Worm (Caenorhabditis elegans) whole organism, L2 larva: ENCODE measurements around the gene srw-51.

Experiments used
- elt-1 ChIP-seq: fragments of 150-350 bp; optimal IDR thresholded peaks from 2 replicates; lab custom pipeline; 2014; ENCODE audit warnings: missing biosample characterization, missing genetic modification characterization
- lin-39 ChIP-seq: fragments of 150-350 bp; optimal IDR thresholded peaks from 2 replicates; lab custom pipeline; 2014; ENCODE audit warnings: missing biosample characterization, missing genetic modification reagents, missing genetic modification characterization
- lsy-2 ChIP-seq, 2 experiments: fragments of 150-350 bp in 1 of 2; sonication (generic microtip) in 1 of 2; optimal IDR thresholded peaks; 2 replicates each; lab custom pipeline; 2014 to 2017; ENCODE audit warnings: missing biosample characterization in 2 of 2, missing genetic modification characterization in 2 of 2
- mbf-1 ChIP-seq: sonication (generic microtip); optimal IDR thresholded peaks from 2 replicates; lab custom pipeline; 2017; ENCODE audit warnings: missing biosample characterization, missing genetic modification characterization
- nhr-237 ChIP-seq: fragments of 150-350 bp; optimal IDR thresholded peaks from 2 replicates; lab custom pipeline; 2014; ENCODE audit warnings: missing biosample characterization, missing genetic modification characterization
- nhr-25 ChIP-seq: fragments of 150-350 bp; sonication (generic microtip); optimal IDR thresholded peaks from 3 replicates; lab custom pipeline; 2014; ENCODE audit warnings: missing biosample characterization, missing genetic modification characterization
- nhr-6 ChIP-seq: fragments of 150-350 bp; optimal IDR thresholded peaks from 2 replicates; lab custom pipeline; 2014; ENCODE audit warnings: missing biosample characterization, missing genetic modification characterization
- skn-1 ChIP-seq: sonication (generic microtip); optimal IDR thresholded peaks from 2 replicates; lab custom pipeline; 2017; ENCODE audit warnings: missing biosample characterization, missing genetic modification characterization
- snpc-4 ChIP-seq: fragments of 150-350 bp; optimal IDR thresholded peaks from 2 replicates; lab custom pipeline; 2014; ENCODE audit warnings: missing biosample characterization, missing genetic modification characterization
- unc-62 ChIP-seq: fragments of 150-350 bp; optimal IDR thresholded peaks from 2 replicates; lab custom pipeline; 2014; ENCODE audit warnings: missing biosample characterization, missing genetic modification reagents, missing genetic modification characterization
- zag-1 ChIP-seq: fragments of 150-350 bp; optimal IDR thresholded peaks from 2 replicates; lab custom pipeline; 2014; ENCODE audit warnings: missing biosample characterization, missing genetic modification characterization

ce11 chrV:17201847-17202246 is 31.1 kb upstream of the srw-51 start, which contains the start of gene Y68A4A.10:
- TF ChIP-seq unc-62: no peak
- no peak for TF ChIP-seq lin-39 (tag; lab: Kevin White, UChicago)
- TF ChIP-seq nhr-237: no peak
- TF ChIP-seq nhr-25 (tag; lab: Kevin White, UChicago): no peak
- TF ChIP-seq elt-1 (tag; lab: Kevin White, UChicago): no peak
- no peak for TF ChIP-seq lsy-2 (tag; optimal IDR thresholded peaks at IDR 0.05; lab: Kevin White, UChicago)
- no peak for TF ChIP-seq mbf-1 (tag; lab: Kevin White, UChicago)
- no peak for TF ChIP-seq zag-1
- TF ChIP-seq nhr-6 (tag; lab: Kevin White, UChicago): no peak
- no peak for TF ChIP-seq skn-1
- TF ChIP-seq snpc-4 (tag; lab: Kevin White, UChicago): no peak
